Worm (Caenorhabditis elegans) whole organism, L1 larva: Measurements from ENCODE around the gene str-220.

Source experiments
- C16A3.4 ChIP-seq: fragments of 150-350 bp; optimal IDR thresholded peaks from 2 replicates; lab custom pipeline; 2014; ENCODE audit warnings: missing biosample characterization, missing genetic modification characterization
- Y116A8C.19 ChIP-seq: sonication (generic microtip); optimal IDR thresholded peaks from 2 replicates; lab custom pipeline; 2016; ENCODE audit warnings: missing compliant biosample characterization, missing genetic modification characterization, borderline replicate concordance
- blmp-1 ChIP-seq: fragments of 150-350 bp; optimal IDR thresholded peaks from 2 replicates; lab custom pipeline; 2014; ENCODE audit warnings: missing biosample characterization, missing genetic modification characterization
- ceh-8 ChIP-seq: fragments of 200-800 bp; sonication (Bioruptor generic); optimal IDR thresholded peaks from 2 replicates; lab custom pipeline; 2018; ENCODE audit warnings: mild to moderate bottlenecking, missing genetic modification characterization, moderate library complexity, missing compliant biosample characterization
- ceh-82 ChIP-seq, 3 experiments: fragments of 150-350 bp in 1 of 3; sonication (generic microtip) in 2 of 3; optimal IDR thresholded peaks; 2 replicates each; lab custom pipeline; 2014 to 2017; ENCODE audit warnings: missing biosample characterization in 3 of 3, missing genetic modification characterization in 3 of 3
- ceh-88 ChIP-seq: fragments of 200-800 bp; sonication (Bioruptor generic); IDR thresholded peaks from 2 replicates; pipeline ENCODE4 v1.3.6; 2022; ENCODE audit warnings: missing genetic modification characterization, missing compliant biosample characterization
- ceh-90 ChIP-seq: sonication (generic microtip); optimal IDR thresholded peaks from 2 replicates; lab custom pipeline; 2016; ENCODE audit warnings: missing genetic modification characterization, missing compliant biosample characterization
- dpl-1 ChIP-seq, 3 experiments: fragments of 150-350 bp in 2 of 3; sonication (generic microtip) in 1 of 3; optimal IDR thresholded peaks; 2 replicates each; lab custom pipeline; 2014 to 2017; ENCODE audit warnings: missing biosample characterization in 3 of 3, missing genetic modification characterization in 3 of 3, missing genetic modification reagents in 3 of 3
- efl-1 ChIP-seq, 4 experiments: fragments of 150-350 bp; optimal IDR thresholded peaks in 3 of 4; peaks in 1 of 4; 1 replicate in 1 of 4; 2 replicates in 3 of 4; lab custom pipeline; 2014; ENCODE audit warnings: missing biosample characterization in 2 of 4, missing genetic modification characterization in 2 of 4, missing genetic modification reagents in 2 of 4
- efl-3 ChIP-seq: fragments of 200-800 bp; sonication (Bioruptor generic); optimal IDR thresholded peaks from 2 replicates; lab custom pipeline; 2018; ENCODE audit warnings: mild to moderate bottlenecking, missing genetic modification characterization, missing compliant biosample characterization
- egl-27 ChIP-seq, 2 experiments: fragments of 150-350 bp in 1 of 2; sonication (generic microtip); optimal IDR thresholded peaks; 3 replicates each; lab custom pipeline; 2017 to 2018; ENCODE audit warnings: missing biosample characterization in 2 of 2, missing genetic modification characterization in 2 of 2, missing genetic modification reagents in 2 of 2
- elt-2 ChIP-seq: sonication (generic microtip); optimal IDR thresholded peaks from 2 replicates; lab custom pipeline; 2016; ENCODE audit warnings: missing genetic modification characterization, mild to moderate bottlenecking, inconsistent platforms, missing compliant biosample characterization, missing genetic modification reagents
- elt-3 ChIP-seq, 6 experiments: fragments of 150-350 bp in 1 of 6; sonication (generic microtip); optimal IDR thresholded peaks; 2 replicates each; lab custom pipeline; 2017 to 2018; ENCODE audit warnings: missing biosample characterization in 6 of 6, missing genetic modification characterization in 6 of 6, inconsistent platforms in 1 of 6
- ets-5 ChIP-seq: fragments of 200-800 bp; sonication (Bioruptor generic); IDR thresholded peaks from 2 replicates; pipeline ENCODE4 v1.3.6; 2022; ENCODE audit warnings: missing genetic modification characterization, missing compliant biosample characterization
- grh-1 ChIP-seq: fragments of 200-800 bp; sonication (Bioruptor generic); IDR thresholded peaks from 2 replicates; pipeline ENCODE4 v1.3.6; 2022; ENCODE audit warnings: missing genetic modification reagents, missing genetic modification characterization, missing compliant biosample characterization
- hlh-4 ChIP-seq: sonication (generic microtip); optimal IDR thresholded peaks from 2 replicates; lab custom pipeline; 2016; ENCODE audit warnings: mild to moderate bottlenecking, missing genetic modification characterization, missing compliant biosample characterization
- hpl-2 ChIP-seq: fragments of 150-350 bp; optimal IDR thresholded peaks from 2 replicates; lab custom pipeline; 2014; ENCODE audit warnings: missing biosample characterization, missing genetic modification reagents, missing genetic modification characterization
- irx-1 ChIP-seq: sonication (generic microtip); optimal IDR thresholded peaks from 2 replicates; lab custom pipeline; 2016; ENCODE audit warnings: missing genetic modification characterization, missing compliant biosample characterization
- jun-1 ChIP-seq: fragments of 150-350 bp; optimal IDR thresholded peaks from 2 replicates; lab custom pipeline; 2014; ENCODE audit warnings: missing biosample characterization, missing genetic modification reagents, missing genetic modification characterization
- lin-14 ChIP-seq: fragments of 200-800 bp; sonication (Bioruptor generic); optimal IDR thresholded peaks from 2 replicates; lab custom pipeline; 2018; ENCODE audit warnings: mild to moderate bottlenecking, missing genetic modification characterization, moderate library complexity, missing compliant biosample characterization
- lin-35 ChIP-seq, 2 experiments: fragments of 150-350 bp; optimal IDR thresholded peaks; 2 replicates each; lab custom pipeline; 2014; ENCODE audit warnings: missing biosample characterization in 2 of 2, missing genetic modification characterization in 2 of 2, missing genetic modification reagents in 2 of 2
- lin-39 ChIP-seq: fragments of 150-350 bp; optimal IDR thresholded peaks from 2 replicates; lab custom pipeline; 2014; ENCODE audit warnings: missing biosample characterization, missing genetic modification reagents, missing genetic modification characterization
- lir-3 ChIP-seq: sonication (generic microtip); optimal IDR thresholded peaks from 2 replicates; lab custom pipeline; 2016; ENCODE audit warnings: mild to moderate bottlenecking, missing genetic modification characterization, moderate library complexity, missing compliant biosample characterization; ENCODE audit not compliant: poor library complexity
- lsy-2 ChIP-seq, 2 experiments: fragments of 150-350 bp; optimal IDR thresholded peaks; 2 replicates each; lab custom pipeline; 2014; ENCODE audit warnings: missing biosample characterization in 2 of 2, missing genetic modification characterization in 2 of 2
- mab-9 ChIP-seq: fragments of 200-800 bp; sonication (Bioruptor generic); IDR thresholded peaks from 2 replicates; pipeline ENCODE4 v1.3.6; 2022; ENCODE audit warnings: missing genetic modification reagents, missing genetic modification characterization, missing compliant biosample characterization
- mdl-1 ChIP-seq, 2 experiments: fragments of 150-350 bp; optimal IDR thresholded peaks; 2 replicates each; lab custom pipeline; 2014 to 2017; ENCODE audit warnings: missing biosample characterization in 2 of 2, missing genetic modification characterization in 2 of 2, inconsistent platforms in 1 of 2
- mep-1 ChIP-seq: fragments of 150-350 bp; optimal IDR thresholded peaks from 2 replicates; lab custom pipeline; 2014; ENCODE audit warnings: missing biosample characterization, missing genetic modification characterization
- nhr-12 ChIP-seq: sonication (generic microtip); optimal IDR thresholded peaks from 2 replicates; lab custom pipeline; 2017; ENCODE audit warnings: missing biosample characterization, missing genetic modification characterization
- nhr-19 ChIP-seq: fragments of 200-800 bp; sonication (Bioruptor generic); conservative IDR thresholded peaks from 2 replicates; pipeline ENCODE4 v1.3.6; 2022; ENCODE audit warnings: missing genetic modification characterization, missing compliant biosample characterization
- nhr-20 ChIP-seq: sonication (generic microtip); optimal IDR thresholded peaks from 2 replicates; lab custom pipeline; 2016; ENCODE audit warnings: mild to moderate bottlenecking, missing genetic modification characterization, missing compliant biosample characterization
- nhr-28 ChIP-seq: fragments of 150-350 bp; optimal IDR thresholded peaks from 2 replicates; lab custom pipeline; 2014; ENCODE audit warnings: missing biosample characterization, missing genetic modification characterization
- nhr-47 ChIP-seq: sonication (generic microtip); optimal IDR thresholded peaks from 2 replicates; lab custom pipeline; 2016; ENCODE audit warnings: mild to moderate bottlenecking, missing genetic modification characterization, moderate library complexity, missing compliant biosample characterization
- nhr-71 ChIP-seq: sonication (generic microtip); optimal IDR thresholded peaks from 2 replicates; lab custom pipeline; 2016; ENCODE audit warnings: mild to moderate bottlenecking, missing genetic modification characterization, moderate library complexity, missing compliant biosample characterization
- nhr-76 ChIP-seq: sonication (generic microtip); optimal IDR thresholded peaks from 2 replicates; lab custom pipeline; 2017; ENCODE audit warnings: missing biosample characterization, missing genetic modification characterization
- nhr-84 ChIP-seq: sonication (generic microtip); optimal IDR thresholded peaks from 2 replicates; lab custom pipeline; 2017; ENCODE audit warnings: missing biosample characterization, missing genetic modification characterization
- nhr-85 ChIP-seq: sonication (generic microtip); peaks from one replicate; lab custom pipeline; 2016; ENCODE audit warnings: missing genetic modification characterization, inconsistent platforms, missing compliant biosample characterization
- nhr-90 ChIP-seq: sonication (generic microtip); optimal IDR thresholded peaks from 2 replicates; lab custom pipeline; 2016; ENCODE audit warnings: mild to moderate bottlenecking, missing genetic modification characterization, missing compliant biosample characterization; ENCODE audit not compliant: poor library complexity
- pag-3 ChIP-seq: sonication (generic microtip); optimal IDR thresholded peaks from 2 replicates; lab custom pipeline; 2017; ENCODE audit warnings: missing genetic modification characterization, mild to moderate bottlenecking, missing compliant biosample characterization, antibody characterized with exemption, borderline replicate concordance; ENCODE audit not compliant: insufficient read depth
- pax-3 ChIP-seq: fragments of 200-800 bp; sonication (Bioruptor generic); optimal IDR thresholded peaks from 2 replicates; lab custom pipeline; 2018; ENCODE audit warnings: mild to moderate bottlenecking, missing genetic modification characterization, moderate library complexity, missing compliant biosample characterization
- pqm-1 ChIP-seq: sonication (generic microtip); optimal IDR thresholded peaks from 3 replicates; lab custom pipeline; 2017; ENCODE audit warnings: missing biosample characterization, missing genetic modification characterization
- rnt-1 ChIP-seq: sonication (generic microtip); optimal IDR thresholded peaks from 2 replicates; lab custom pipeline; 2016; ENCODE audit warnings: mild to moderate bottlenecking, missing genetic modification characterization, moderate library complexity, missing compliant biosample characterization
- skn-1 ChIP-seq: fragments of 150-350 bp; optimal IDR thresholded peaks from 2 replicates; lab custom pipeline; 2014; ENCODE audit warnings: missing biosample characterization, missing genetic modification characterization
- snu-23 ChIP-seq: sonication (generic microtip); optimal IDR thresholded peaks from 2 replicates; lab custom pipeline; 2016; ENCODE audit warnings: missing genetic modification characterization, missing compliant biosample characterization
- sptf-1 ChIP-seq: fragments of 150-350 bp; optimal IDR thresholded peaks from 2 replicates; lab custom pipeline; 2014; ENCODE audit warnings: missing biosample characterization, missing genetic modification characterization
- sup-37 ChIP-seq: fragments of 200-800 bp; sonication (Bioruptor generic); optimal IDR thresholded peaks from 2 replicates; lab custom pipeline; 2018; ENCODE audit warnings: mild to moderate bottlenecking, missing genetic modification characterization, missing compliant biosample characterization
- swsn-7 ChIP-seq: sonication (generic microtip); optimal IDR thresholded peaks from 2 replicates; lab custom pipeline; 2016; ENCODE audit warnings: missing genetic modification characterization, missing compliant biosample characterization
- unc-130 ChIP-seq: fragments of 150-350 bp; optimal IDR thresholded peaks from 2 replicates; lab custom pipeline; 2017; ENCODE audit warnings: missing biosample characterization, missing genetic modification characterization, inconsistent platforms
- unc-62 ChIP-seq: fragments of 150-350 bp; optimal IDR thresholded peaks from 2 replicates; lab custom pipeline; 2014; ENCODE audit warnings: missing biosample characterization, missing genetic modification reagents, missing genetic modification characterization
- unc-86 ChIP-seq: sonication (generic microtip); optimal IDR thresholded peaks from 2 replicates; lab custom pipeline; 2016; ENCODE audit warnings: missing genetic modification characterization, missing compliant biosample characterization
- vab-15 ChIP-seq: sonication (generic microtip); optimal IDR thresholded peaks from 2 replicates; lab custom pipeline; 2017; ENCODE audit warnings: missing genotype, mild to moderate bottlenecking, missing genetic modification characterization, missing compliant biosample characterization
- ztf-11 ChIP-seq, 2 experiments: sonication (generic microtip); optimal IDR thresholded peaks; 2 replicates each; lab custom pipeline; 2016 to 2017; ENCODE audit warnings: missing genetic modification characterization in 2 of 2, missing biosample characterization in 1 of 2, missing compliant biosample characterization in 1 of 2

Gene str-220

DNA sequence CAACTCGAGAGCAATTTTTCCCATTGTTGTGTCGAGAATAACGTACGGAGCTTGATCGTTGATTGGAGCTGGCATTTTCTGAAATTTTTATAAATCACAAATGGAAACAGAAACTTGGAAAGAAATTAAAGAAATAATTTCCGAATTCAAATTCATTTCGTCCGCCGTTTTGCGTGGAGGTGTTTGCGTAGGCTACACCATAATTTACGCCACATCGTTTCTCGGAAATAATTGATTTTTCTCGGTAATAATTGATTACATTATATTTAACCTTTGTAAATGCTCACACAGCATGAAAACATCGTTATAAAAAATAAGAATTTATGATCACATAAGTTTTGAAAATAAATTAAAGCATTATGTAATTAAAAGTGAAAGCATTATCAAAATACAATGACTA is 38.0 kb downstream of the str-220 start, which contains the start of gene cyn-12 (continued):
- TF ChIP-seq ceh-90 (tag; lab: Kevin White, UChicago): no peak
- TF ChIP-seq nhr-47 (tag; lab: Kevin White, UChicago): peak; percentile 52
- TF ChIP-seq nhr-84 (tag; lab: Kevin White, UChicago): no peak
- TF ChIP-seq efl-1 (optimal IDR thresholded peaks at IDR 0.05; lab: Kevin White, UChicago): peak; percentile 15 to 52
- peak; percentile 52 to 93 for TF ChIP-seq efl-1 (GFP tag; optimal IDR thresholded peaks at IDR 0.05 in 1 of 2; lab: Kevin White, UChicago)
- no peak for TF ChIP-seq lir-3 (tag; lab: Kevin White, UChicago)
- TF ChIP-seq jun-1: no peak
- TF ChIP-seq elt-2 (tag; lab: Kevin White, UChicago): no peak
- TF ChIP-seq swsn-7 (tag; lab: Kevin White, UChicago): peak; percentile 31
- no peak for TF ChIP-seq nhr-90 (tag; lab: Kevin White, UChicago)
- no peak for TF ChIP-seq egl-27 (tag; optimal IDR thresholded peaks at IDR 0.05; lab: Kevin White, UChicago)
- no peak for TF ChIP-seq ceh-82 (tag; optimal IDR thresholded peaks at IDR 0.05; lab: Kevin White, UChicago)
- no peak for TF ChIP-seq nhr-85
- no peak for TF ChIP-seq sup-37 (GFP tag; lab: Kevin White, UChicago)
- TF ChIP-seq skn-1 (tag; lab: Kevin White, UChicago): no peak
- no peak for TF ChIP-seq hpl-2 (GFP tag; lab: Kevin White, UChicago)
- no peak for TF ChIP-seq pag-3
- no peak for TF ChIP-seq mab-9 (GFP tag; lab: Robert Waterston, UW)
- TF ChIP-seq vab-15: no peak
- no peak for TF ChIP-seq C16A3.4 (tag; lab: Kevin White, UChicago)
- no peak for TF ChIP-seq nhr-76 (tag; lab: Kevin White, UChicago)
- no peak for TF ChIP-seq unc-62 (GFP tag; lab: Kevin White, UChicago)
- no peak for TF ChIP-seq lin-39 (tag; lab: Kevin White, UChicago)
- peak; percentile 19 to 46 for TF ChIP-seq lin-35 (GFP tag; optimal IDR thresholded peaks at IDR 0.05; lab: Kevin White, UChicago)
- TF ChIP-seq hlh-4: no peak
- no peak for TF ChIP-seq irx-1 (tag; lab: Kevin White, UChicago)
- no peak for TF ChIP-seq mep-1 (tag; lab: Kevin White, UChicago)
- no peak for TF ChIP-seq elt-3 (tag; optimal IDR thresholded peaks at IDR 0.05; lab: Kevin White, UChicago)
- TF ChIP-seq efl-3 (GFP tag; lab: Kevin White, UChicago): no peak
- no peak for TF ChIP-seq ceh-88 (GFP tag; lab: Robert Waterston, UW)
- TF ChIP-seq nhr-28: no peak
- no peak for TF ChIP-seq sptf-1 (tag; lab: Kevin White, UChicago)
- TF ChIP-seq ceh-8 (GFP tag; lab: Kevin White, UChicago): no peak
- TF ChIP-seq nhr-71: peak; percentile 56
- TF ChIP-seq ztf-11 (tag; optimal IDR thresholded peaks at IDR 0.05; lab: Kevin White, UChicago): no peak
- TF ChIP-seq pax-3 (tag; lab: Kevin White, UChicago): no peak
- TF ChIP-seq pqm-1 (tag; lab: Kevin White, UChicago): no peak

DNA sequence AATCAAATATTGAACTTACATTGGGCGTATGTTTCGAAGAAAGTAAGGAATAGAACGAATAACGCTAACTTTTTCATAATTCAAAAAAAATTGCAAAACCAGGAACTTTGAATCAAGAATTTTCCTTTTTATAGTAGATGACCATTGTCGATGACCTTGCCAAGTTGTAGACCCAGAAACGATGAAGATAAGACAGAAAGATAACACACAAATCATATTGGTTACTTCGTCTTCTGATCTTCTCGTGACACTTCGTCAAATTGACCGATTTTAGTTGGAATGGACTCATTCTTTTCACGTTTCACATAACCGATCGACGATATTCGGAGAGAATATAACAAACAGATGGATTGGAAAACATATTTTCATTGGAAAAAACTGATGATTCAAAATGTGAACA is 39.3 kb downstream of the str-220 start, which contains the start of gene grsp-3:
Gene grsp-3, minus strand, starts transcription at position 149 of the 400 bp plus-strand sequence.
- TF ChIP-seq lsy-2 (tag; optimal IDR thresholded peaks at IDR 0.05; lab: Kevin White, UChicago) (peak; percentile 1 to 33), nhr-20 (tag; lab: Kevin White, UChicago) (peak; percentile 60), lin-35 (GFP tag; optimal IDR thresholded peaks at IDR 0.05; lab: Kevin White, UChicago) (peak in 1 of 2 experiments; percentile 43), ets-5 (GFP tag; lab: Robert Waterston, UW) (no peak), grh-1 (GFP tag; lab: Robert Waterston, UW) (no peak), nhr-71 (peak; percentile 59), nhr-47 (tag; lab: Kevin White, UChicago) (no peak), mep-1 (tag; lab: Kevin White, UChicago) (peak; percentile 39), unc-86 (tag; lab: Kevin White, UChicago) (no peak), snu-23 (peak; percentile 57), nhr-19 (GFP tag; lab: Robert Waterston, UW) (no peak; the same call in 1 of the 2 replicates), nhr-85 (peak; percentile 89), blmp-1 (tag; lab: Kevin White, UChicago) (peak; percentile 80), lin-14 (peak; percentile 60), unc-130 (tag; lab: Kevin White, UChicago) (peak; percentile 39), hpl-2 (GFP tag; lab: Kevin White, UChicago) (no peak), elt-3 (tag; optimal IDR thresholded peaks at IDR 0.05; lab: Kevin White, UChicago) (peak in 2 of 6 experiments; percentile 59 to 95), dpl-1 (GFP tag; optimal IDR thresholded peaks at IDR 0.05; lab: Kevin White, UChicago) (peak in 1 of 3 experiments; percentile 26), mdl-1 (tag; optimal IDR thresholded peaks at IDR 0.05; lab: Kevin White, UChicago) (peak in 1 of 2 experiments; percentile 32), Y116A8C.19 (tag; lab: Kevin White, UChicago) (no peak), nhr-12 (no peak), rnt-1 (tag; lab: Kevin White, UChicago) (peak; percentile 7)
